Fruit fly (Drosophila melanogaster) whole organism, embryonic: Measurements from ENCODE around the gene corto.
A peak's percentile ranks its signal among the peaks of the same experiment; 100 is the strongest.

Experiments used
- Antp ChIP-seq: fragments of 200-800 bp; sonication (Bioruptor generic); optimal IDR thresholded peaks from 3 replicates; lab custom pipeline; 2016; ENCODE audit warnings: missing biosample characterization, missing genetic modification characterization
- Atf6 ChIP-seq: fragments of 200-800 bp; sonication (Bioruptor generic); IDR thresholded peaks from 2 replicates; pipeline ENCODE4 v1.3.6; 2022; ENCODE audit warnings: missing biosample characterization, missing genetic modification characterization
- Awh ChIP-seq: fragments of 200-800 bp; sonication (Bioruptor generic); IDR thresholded peaks from 2 replicates; pipeline ENCODE4, ENCODE4 v1.3.6; 2022; ENCODE audit warnings: missing biosample characterization, missing genetic modification characterization
- Blimp-1 ChIP-seq: fragments of 200-800 bp; sonication (Bioruptor generic); optimal IDR thresholded peaks from 3 replicates; lab custom pipeline; 2018; ENCODE audit warnings: missing biosample characterization, missing genetic modification characterization, mild to moderate bottlenecking, moderate library complexity, missing genetic modification reagents
- CG12155 ChIP-seq: fragments of 200-800 bp; sonication (Bioruptor generic); optimal IDR thresholded peaks from 3 replicates; lab custom pipeline; 2016; ENCODE audit warnings: missing biosample characterization, missing genetic modification characterization
- CG12391 ChIP-seq: fragments of 200-800 bp; sonication (Bioruptor generic); optimal IDR thresholded peaks from 3 replicates; lab custom pipeline; 2018; ENCODE audit warnings: missing biosample characterization, mild to moderate bottlenecking, missing genetic modification characterization, moderate library complexity
- CG13296 ChIP-seq: fragments of 200-800 bp; sonication (Bioruptor generic); optimal IDR thresholded peaks from 3 replicates; lab custom pipeline; 2018; ENCODE audit warnings: missing biosample characterization, mild to moderate bottlenecking, missing genetic modification characterization
- CG13624 ChIP-seq: fragments of 200-800 bp; sonication (Bioruptor generic); optimal IDR thresholded peaks from 2 replicates; lab custom pipeline; 2016; ENCODE audit warnings: missing biosample characterization, missing genetic modification characterization
- CG15011 ChIP-seq: fragments of 200-800 bp; sonication (Bioruptor generic); optimal IDR thresholded peaks from 3 replicates; lab custom pipeline; 2018; ENCODE audit warnings: missing biosample characterization, mild to moderate bottlenecking, missing genetic modification characterization
- CG1529 ChIP-seq: fragments of 200-800 bp; sonication (Bioruptor generic); optimal IDR thresholded peaks from 3 replicates; lab custom pipeline; 2018; ENCODE audit warnings: missing biosample characterization, missing genetic modification characterization
- CG15696 ChIP-seq: fragments of 200-800 bp; sonication (Bioruptor generic); optimal IDR thresholded peaks from 2 replicates; lab custom pipeline; 2019; ENCODE audit warnings: missing biosample characterization, mild to moderate bottlenecking, missing genetic modification characterization, moderate library complexity
- CG16779 ChIP-seq: fragments of 200-800 bp; sonication (Bioruptor generic); IDR thresholded peaks from 2 replicates; pipeline ENCODE4 v1.3.6; 2022; ENCODE audit warnings: missing biosample characterization, missing genetic modification characterization
- CG16815 ChIP-seq: fragments of 200-800 bp; sonication (Bioruptor generic); optimal IDR thresholded peaks from 3 replicates; lab custom pipeline; 2017; ENCODE audit warnings: missing biosample characterization, mild to moderate bottlenecking, missing genetic modification characterization
- CG16863 ChIP-seq: fragments of 200-800 bp; sonication (Bioruptor generic); optimal IDR thresholded peaks from 3 replicates; lab custom pipeline; 2016; ENCODE audit warnings: missing biosample characterization, missing genetic modification characterization
- CG1792 ChIP-seq: fragments of 200-800 bp; sonication (Bioruptor generic); optimal IDR thresholded peaks from 2 replicates; lab custom pipeline; 2016; ENCODE audit warnings: missing biosample characterization, missing genetic modification characterization
- CG30403 ChIP-seq: fragments of 200-800 bp; sonication (Bioruptor generic); optimal IDR thresholded peaks from 3 replicates; lab custom pipeline; 2016; ENCODE audit warnings: missing biosample characterization, missing genetic modification characterization
- CG31388 ChIP-seq: fragments of 200-800 bp; sonication (Bioruptor generic); optimal IDR thresholded peaks from 2 replicates; lab custom pipeline; 2016; ENCODE audit warnings: missing biosample characterization, missing genetic modification characterization
- CG34224 ChIP-seq: fragments of 200-800 bp; sonication (Bioruptor generic); IDR thresholded peaks from 3 replicates; pipeline ENCODE4 v1.3.6; 2022; ENCODE audit warnings: missing biosample characterization, missing genetic modification characterization; ENCODE audit not compliant: partially characterized antibody
- CG3847 ChIP-seq: fragments of 200-800 bp; sonication (Bioruptor generic); IDR thresholded peaks from 2 replicates; pipeline ENCODE4 v1.3.6; 2022; ENCODE audit warnings: missing biosample characterization, missing genetic modification characterization
- CG4282 ChIP-seq: fragments of 200-800 bp; sonication (Bioruptor generic); optimal IDR thresholded peaks from 2 replicates; lab custom pipeline; 2016; ENCODE audit warnings: missing biosample characterization, missing genetic modification characterization
- CG4328 ChIP-seq: fragments of 200-800 bp; sonication (Bioruptor generic); optimal IDR thresholded peaks from 3 replicates; lab custom pipeline; 2017; ENCODE audit warnings: missing biosample characterization, missing genetic modification reagents, missing genetic modification characterization
- CG43689 ChIP-seq: fragments of 200-800 bp; sonication (Bioruptor generic); IDR thresholded peaks from 2 replicates; pipeline ENCODE4 v1.3.6; 2022; ENCODE audit warnings: missing biosample characterization, missing genetic modification characterization
- CG4617 ChIP-seq: fragments of 200-800 bp; sonication (Bioruptor generic); optimal IDR thresholded peaks from 3 replicates; lab custom pipeline; 2016; ENCODE audit warnings: missing biosample characterization, missing genetic modification characterization, borderline replicate concordance
- CG5245 ChIP-seq: fragments of 200-800 bp; sonication (Bioruptor generic); optimal IDR thresholded peaks from 3 replicates; lab custom pipeline; 2016; ENCODE audit warnings: missing biosample characterization, missing genetic modification characterization
- CG6175 ChIP-seq: fragments of 200-800 bp; sonication (Bioruptor generic); IDR thresholded peaks from 3 replicates; pipeline ENCODE4 v1.3.6; 2022; ENCODE audit warnings: missing biosample characterization, missing genetic modification characterization
- CG8388 ChIP-seq: fragments of 200-800 bp; sonication (Bioruptor generic); optimal IDR thresholded peaks from 2 replicates; lab custom pipeline; 2019; ENCODE audit warnings: missing biosample characterization, mild to moderate bottlenecking, missing genetic modification characterization, moderate library complexity
- Ets65A ChIP-seq: fragments of 200-800 bp; sonication (Bioruptor generic); peaks from one replicate; lab custom pipeline; 2016; ENCODE audit warnings: missing biosample characterization, missing genetic modification characterization
- H15 ChIP-seq: fragments of 200-800 bp; sonication (Bioruptor generic); IDR thresholded peaks from 3 replicates; pipeline ENCODE4 v1.3.6; 2022; ENCODE audit warnings: missing biosample characterization, missing genetic modification characterization
- HLH4C ChIP-seq: fragments of 200-800 bp; sonication (Bioruptor generic); IDR thresholded peaks from 3 replicates; pipeline ENCODE4 v1.3.6; 2022; ENCODE audit warnings: missing biosample characterization, missing genetic modification characterization; ENCODE audit not compliant: partially characterized antibody
- Hmx ChIP-seq: fragments of 200-800 bp; sonication (Bioruptor generic); optimal IDR thresholded peaks from 2 replicates; lab custom pipeline; 2016; ENCODE audit warnings: missing biosample characterization, missing genetic modification characterization
- MBD-R2 ChIP-seq: fragments of 200-800 bp; sonication (Bioruptor generic); IDR thresholded peaks from 2 replicates; pipeline ENCODE4 v1.3.6; 2022; ENCODE audit warnings: missing biosample characterization, missing genetic modification characterization
- MTF-1 ChIP-seq: fragments of 200-800 bp; sonication (Bioruptor generic); optimal IDR thresholded peaks from 2 replicates; lab custom pipeline; 2018; ENCODE audit warnings: missing biosample characterization, mild to moderate bottlenecking, missing genetic modification characterization, borderline replicate concordance
- NfI ChIP-seq: fragments of 200-800 bp; sonication (Bioruptor generic); optimal IDR thresholded peaks from 3 replicates; lab custom pipeline; 2018; ENCODE audit warnings: missing biosample characterization, mild to moderate bottlenecking, missing genetic modification characterization, moderate library complexity
- Sin3A ChIP-seq: fragments of >200 bp; optimal IDR thresholded peaks from 2 replicates; lab custom pipeline; 2018
- Vsx1 ChIP-seq: fragments of 200-800 bp; sonication (Bioruptor generic); optimal IDR thresholded peaks from 2 replicates; lab custom pipeline; 2017; ENCODE audit warnings: missing biosample characterization, mild to moderate bottlenecking, missing genetic modification characterization, missing genetic modification reagents
- ac ChIP-seq: fragments of 200-800 bp; sonication (Bioruptor generic); optimal IDR thresholded peaks from 3 replicates; lab custom pipeline; 2017; ENCODE audit warnings: missing biosample characterization, mild to moderate bottlenecking, missing genetic modification characterization
- aop ChIP-seq: fragments of 200-800 bp; sonication (Bioruptor generic); IDR thresholded peaks from 2 replicates; pipeline ENCODE4 v1.3.6; 2022; ENCODE audit warnings: missing biosample characterization, missing genetic modification characterization
- ase ChIP-seq: fragments of 200-800 bp; sonication (Bioruptor generic); IDR thresholded peaks from 3 replicates; pipeline ENCODE4 v1.3.6; 2022; ENCODE audit warnings: missing biosample characterization, missing genetic modification characterization
- bbx ChIP-seq: fragments of 200-800 bp; sonication (Bioruptor generic); IDR thresholded peaks from 2 replicates; pipeline ENCODE4 v1.3.6; 2022; ENCODE audit warnings: missing biosample characterization, missing genetic modification characterization; ENCODE audit not compliant: partially characterized antibody
- chn ChIP-seq: fragments of 200-800 bp; sonication (Bioruptor generic); optimal IDR thresholded peaks from 2 replicates; lab custom pipeline; 2016; ENCODE audit warnings: missing biosample characterization, missing genetic modification characterization
- corto ChIP-seq: fragments of 200-800 bp; sonication (Bioruptor generic); optimal IDR thresholded peaks from 2 replicates; lab custom pipeline; 2016; ENCODE audit warnings: missing biosample characterization, mild to moderate bottlenecking, missing genetic modification characterization, moderate library complexity
- emc ChIP-seq: fragments of 200-800 bp; sonication (Bioruptor generic); optimal IDR thresholded peaks from 2 replicates; lab custom pipeline; 2016; ENCODE audit warnings: missing biosample characterization, missing genetic modification characterization
- fru ChIP-seq: fragments of >200 bp; optimal IDR thresholded peaks from 2 replicates; lab custom pipeline; 2017
- gsb ChIP-seq: fragments of 200-800 bp; sonication (Bioruptor generic); IDR thresholded peaks from 2 replicates; pipeline ENCODE4 v1.3.6; 2022; ENCODE audit warnings: missing biosample characterization, missing genetic modification characterization
- hth ChIP-seq: fragments of >200 bp; optimal IDR thresholded peaks from 2 replicates; lab custom pipeline; 2017; ENCODE audit warnings: inconsistent platforms
- jing ChIP-seq: fragments of 200-800 bp; sonication (Bioruptor generic); optimal IDR thresholded peaks from 2 replicates; lab custom pipeline; 2018; ENCODE audit warnings: missing biosample characterization, mild to moderate bottlenecking, missing genetic modification characterization
- jumu ChIP-seq: fragments of 200-800 bp; sonication (Bioruptor generic); optimal IDR thresholded peaks from 3 replicates; lab custom pipeline; 2016; ENCODE audit warnings: missing biosample characterization, missing genetic modification characterization
- nmo ChIP-seq: fragments of 200-800 bp; sonication (Bioruptor generic); optimal IDR thresholded peaks from 2 replicates; lab custom pipeline; 2018; ENCODE audit warnings: missing biosample characterization, mild to moderate bottlenecking, missing genetic modification characterization, moderate library complexity
- odd ChIP-seq: fragments of 200-800 bp; sonication (Bioruptor generic); optimal IDR thresholded peaks from 2 replicates; lab custom pipeline; 2017; ENCODE audit warnings: missing biosample characterization, mild to moderate bottlenecking, missing genetic modification characterization
- peb ChIP-seq: fragments of 200-800 bp; sonication (Bioruptor generic); IDR thresholded peaks from 2 replicates; pipeline ENCODE4 v1.3.6; 2022; ENCODE audit warnings: missing biosample characterization, missing genetic modification characterization
- slbo ChIP-seq: fragments of 200-800 bp; sonication (Bioruptor generic); IDR thresholded peaks from 2 replicates; pipeline ENCODE4 v1.3.6; 2022; ENCODE audit warnings: missing biosample characterization, missing genetic modification characterization
- twi ChIP-seq: fragments of 200-800 bp; optimal IDR thresholded peaks from 2 replicates; lab custom pipeline; 2019; ENCODE audit warnings: missing biosample characterization, mild to moderate bottlenecking, missing genetic modification characterization, moderate library complexity

Gene corto

DNA sequence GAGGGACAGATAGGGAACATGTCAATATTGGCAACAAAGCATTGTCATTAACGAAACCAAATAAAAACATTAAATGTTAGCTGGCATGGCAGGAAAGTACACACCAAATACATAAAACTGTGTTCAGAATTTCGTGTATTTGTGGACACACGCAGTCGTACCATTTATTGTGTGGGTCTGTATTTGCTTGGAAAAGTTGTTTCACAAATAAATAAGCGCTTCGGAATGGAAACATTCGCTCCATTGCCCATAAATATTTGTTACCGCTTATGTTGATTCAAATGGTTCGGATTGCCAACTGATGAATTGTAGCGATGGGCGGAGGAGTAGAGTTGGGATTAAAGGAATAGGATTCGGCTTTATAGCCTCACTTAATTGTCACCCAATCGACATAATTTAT is 21.2 kb upstream of the corto start (continued):
- TF ChIP-seq CG16863 (GFP tag; lab: Kevin White, UChicago) (peak; percentile 77), NfI (GFP tag; lab: Kevin White, UChicago) (peak; percentile 70), CG34224 (GFP tag; lab: Robert Waterston, UW) (no peak), CG15011 (GFP tag; lab: Kevin White, UChicago) (peak; percentile 92), fru (lab: Kevin White, UChicago) (no peak), jumu (GFP tag; lab: Kevin White, UChicago) (peak; percentile 54), CG4282 (peak; percentile 71), Sin3A (lab: Kevin White, UChicago) (no peak), ase (GFP tag; lab: Robert Waterston, UW) (no peak), CG30403 (GFP tag; lab: Kevin White, UChicago) (peak; percentile 58), twi (tag; lab: Kevin White, UChicago) (peak; percentile 81), chn (GFP tag; lab: Kevin White, UChicago) (peak; percentile 54), CG12391 (peak; percentile 80), CG12155 (GFP tag; lab: Kevin White, UChicago) (peak; percentile 34), ac (GFP tag; lab: Kevin White, UChicago) (peak; percentile 97), CG43689 (GFP tag; lab: Robert Waterston, UW) (peak; percentile 60; the same call in 1 of the 2 replicates), CG6175 (GFP tag; lab: Robert Waterston, UW) (peak; percentile 59; the same call in 1 of the 3 replicates), slbo (GFP tag; lab: Robert Waterston, UW) (no peak), Vsx1 (GFP tag; lab: Kevin White, UChicago) (peak; percentile 91), Antp (GFP tag; lab: Kevin White, UChicago) (peak; percentile 64), HLH4C (GFP tag; lab: Robert Waterston, UW) (no peak), Hmx (peak; percentile 4), CG3847 (peak; percentile 53), H15 (0 out of 3 replicates have a peak, but pooled peaks have one; percentile 32), CG4328 (peak; percentile 84), Awh (peak; percentile 85), gsb (peak; percentile 61), CG1792 (GFP tag; lab: Kevin White, UChicago) (peak; percentile 86), CG13296 (GFP tag; lab: Kevin White, UChicago) (peak; percentile 84), jing (GFP tag; lab: Kevin White, UChicago) (peak; percentile 17), aop (GFP tag; lab: Robert Waterston, UW) (no peak), MTF-1 (GFP tag; lab: Kevin White, UChicago) (peak; percentile 91), Blimp-1 (GFP tag; lab: Kevin White, UChicago) (peak; percentile 89), peb (peak; percentile 35; the same call in 1 of the 2 replicates), CG16815 (GFP tag; lab: Kevin White, UChicago) (peak; percentile 50), MBD-R2 (GFP tag; lab: Robert Waterston, UW) (no peak), CG1529 (peak; percentile 90), bbx (no peak), hth (no peak), corto (no peak), CG31388 (GFP tag; lab: Kevin White, UChicago) (peak; percentile 31), nmo (GFP tag; lab: Kevin White, UChicago) (peak; percentile 64), Atf6 (peak; percentile 85), odd (GFP tag; lab: Kevin White, UChicago) (peak; percentile 93), CG13624 (GFP tag; lab: Kevin White, UChicago) (peak; percentile 86), CG15696 (tag; lab: Kevin White, UChicago) (peak; percentile 95), emc (GFP tag; lab: Kevin White, UChicago) (peak; percentile 46), Ets65A (GFP tag; lab: Kevin White, UChicago) (peak; percentile 23), CG5245 (GFP tag; lab: Kevin White, UChicago) (peak; percentile 56), CG16779 (GFP tag; lab: Robert Waterston, UW) (no peak), CG8388 (GFP tag; lab: Kevin White, UChicago) (peak; percentile 42), CG4617 (GFP tag; lab: Kevin White, UChicago) (peak; percentile 41)
